Worm (Caenorhabditis elegans): Measurements from ENCODE around the gene C33D3.5.

ce11 chrX:10505193-10505592 is 14.0 kb downstream of the C33D3.5 start:
- TF ChIP-seq fkh-2 (tag; optimal IDR thresholded peaks at IDR 0.05) (no peak), ama-1 (optimal IDR thresholded peaks at IDR 0.05) (no peak), ztf-4 (tag; optimal IDR thresholded peaks at IDR 0.05) (no peak), ceh-82 (tag; optimal IDR thresholded peaks at IDR 0.05) (no peak), nhr-76 (tag; optimal IDR thresholded peaks at IDR 0.05) (no peak)
